Worm (Caenorhabditis elegans): ENCODE data around the gene C05G5.7.

C05G5.7 gene

ce11 chrX:14746948-14747347 lies 3.4 kb upstream of the C05G5.7 start, which contains the start of gene C05G5.2 (continued):
- TF ChIP-seq hlh-12 (tag; optimal IDR thresholded peaks at IDR 0.05) = no peak
- TF ChIP-seq him-1 (tag; optimal IDR thresholded peaks at IDR 0.05) = no peak
- peak; percentile 91 for TF ChIP-seq pha-4 (tag; optimal IDR thresholded peaks at IDR 0.05)
- no peak for TF ChIP-seq nhr-120 (GFP tag; IDR thresholded peaks at IDR 0.05)
- TF ChIP-seq ceh-79 (tag; optimal IDR thresholded peaks at IDR 0.05) = no peak
- TF ChIP-seq hsf-1 (GFP tag; IDR thresholded peaks at IDR 0.05) = no peak
- TF ChIP-seq snpc-1.3 (tag; optimal IDR thresholded peaks at IDR 0.05; ENCODE audit: insufficient read depth) = no peak
- TF ChIP-seq fkh-3 (tag; optimal IDR thresholded peaks at IDR 0.05) = no peak
- peak; percentile 100 for TF ChIP-seq nhr-80 (tag; optimal IDR thresholded peaks at IDR 0.05)
- peak in 1 of 3 experiments; percentile 78 for TF ChIP-seq lin-35 (GFP tag; optimal IDR thresholded peaks at IDR 0.05)
- TF ChIP-seq sea-2 (GFP tag; IDR thresholded peaks at IDR 0.05) = no peak
- TF ChIP-seq ceh-58 (GFP tag; IDR thresholded peaks at IDR 0.05) = no peak
- TF ChIP-seq xnd-1 (tag; optimal IDR thresholded peaks at IDR 0.05) = no peak
- no peak for TF ChIP-seq egl-44 (GFP tag; IDR thresholded peaks at IDR 0.05)
- TF ChIP-seq zim-3 (tag; optimal IDR thresholded peaks at IDR 0.05) = no peak
- TF ChIP-seq athp-1 (tag; optimal IDR thresholded peaks at IDR 0.05) = no peak
- TF ChIP-seq tbx-9 (tag; optimal IDR thresholded peaks at IDR 0.05; ENCODE audit: borderline replicate concordance) = no peak
- no peak for TF ChIP-seq nfya-2 (GFP tag; IDR thresholded peaks at IDR 0.05)
- no peak for TF ChIP-seq C17E4.6 (GFP tag; IDR thresholded peaks at IDR 0.05)
- no peak for TF ChIP-seq mel-28 (tag; optimal IDR thresholded peaks at IDR 0.05; ENCODE audit: borderline replicate concordance)
- TF ChIP-seq nfyb-1 (GFP tag; IDR thresholded peaks at IDR 0.05) = no peak; the same call in 1 of the 2 replicates
- TF ChIP-seq mxl-1 (tag; optimal IDR thresholded peaks at IDR 0.05) = no peak
- TF ChIP-seq F49E8.2 (tag; optimal IDR thresholded peaks at IDR 0.05; ENCODE audit: insufficient read depth) = no peak
- TF ChIP-seq egl-18 (GFP tag; IDR thresholded peaks at IDR 0.05) = 0 out of 2 replicates have a peak, but pooled peaks have one; percentile 60
- no peak for TF ChIP-seq F33H1.4 (GFP tag; IDR thresholded peaks at IDR 0.05)
- no peak for TF ChIP-seq sdz-38 (tag; optimal IDR thresholded peaks at IDR 0.05)
- peak; percentile 30 for TF ChIP-seq atf-7 (tag; optimal IDR thresholded peaks at IDR 0.05)
- no peak for TF ChIP-seq ceh-40 (GFP tag; IDR thresholded peaks at IDR 0.05)
- no peak for TF ChIP-seq Y67H2A.10 (GFP tag; conservative IDR thresholded peaks at IDR 0.05)
- peak; percentile 8 for TF ChIP-seq dpl-1 (GFP tag; optimal IDR thresholded peaks at IDR 0.05)
- no peak for TF ChIP-seq B0019.2 (GFP tag; conservative IDR thresholded peaks at IDR 0.05)
- TF ChIP-seq tlf-1 (GFP tag; optimal IDR thresholded peaks at IDR 0.05) = peak; percentile 26
- no peak for TF ChIP-seq aptf-3 (GFP tag; IDR thresholded peaks at IDR 0.05)
- TF ChIP-seq ztf-22 (GFP tag; optimal IDR thresholded peaks at IDR 0.05) = peak; percentile 10
- no peak for TF ChIP-seq nfya-1 (tag; optimal IDR thresholded peaks at IDR 0.05; ENCODE audit: borderline replicate concordance, insufficient read depth)
- no peak for TF ChIP-seq lir-1 (GFP tag; conservative IDR thresholded peaks at IDR 0.05)
- peak; percentile 4 for TF ChIP-seq F57A8.1 (GFP tag; optimal IDR thresholded peaks at IDR 0.05)
- TF ChIP-seq lin-26 (GFP tag; IDR thresholded peaks at IDR 0.05) = no peak
- TF ChIP-seq madf-6 (GFP tag; IDR thresholded peaks at IDR 0.05) = no peak
- no peak for TF ChIP-seq ztf-6 (GFP tag; IDR thresholded peaks at IDR 0.05)
- TF ChIP-seq D2030.7 (GFP tag; IDR thresholded peaks at IDR 0.05) = no peak
- peak; percentile 1 for TF ChIP-seq efl-1 (GFP tag; optimal IDR thresholded peaks at IDR 0.05)
- no peak for TF ChIP-seq nhr-27 (tag; optimal IDR thresholded peaks at IDR 0.05)
- TF ChIP-seq Y53G8AR.9 (GFP tag; conservative IDR thresholded peaks at IDR 0.05) = peak; percentile 41; the same call in 1 of the 2 replicates
- TF ChIP-seq cebp-1 (GFP tag; IDR thresholded peaks at IDR 0.05) = peak; percentile 99
- TF ChIP-seq cebp-1 (tag; optimal IDR thresholded peaks at IDR 0.05) = peak; percentile 100
- no peak for TF ChIP-seq F37B4.10 (GFP tag; IDR thresholded peaks at IDR 0.05)
- no peak for TF ChIP-seq die-1 (tag; optimal IDR thresholded peaks at IDR 0.05)
- no peak for TF ChIP-seq lsy-27 (tag; optimal IDR thresholded peaks at IDR 0.05; ENCODE audit: borderline replicate concordance, insufficient read depth)

Measured in whole organism, young adult.